Fruit fly (Drosophila melanogaster) whole organism, wandering third instar larva: Measurements from ENCODE around the gene CG45307.

Experiments
- HLH106 ChIP-seq: fragments of 200-800 bp; optimal IDR thresholded peaks from 3 replicates; lab custom pipeline; 2019; ENCODE audit warnings: missing biosample characterization, mild to moderate bottlenecking, missing genetic modification characterization, moderate library complexity
- h ChIP-seq: fragments of 200-800 bp; sonication (Bioruptor generic); optimal IDR thresholded peaks from 3 replicates; lab custom pipeline; 2016; ENCODE audit warnings: missing biosample characterization, mild to moderate bottlenecking, missing genetic modification characterization
- tai ChIP-seq: sonication (Bioruptor generic); optimal IDR thresholded peaks from 2 replicates; lab custom pipeline; 2016; ENCODE audit warnings: missing biosample characterization, missing genetic modification characterization

DNA sequence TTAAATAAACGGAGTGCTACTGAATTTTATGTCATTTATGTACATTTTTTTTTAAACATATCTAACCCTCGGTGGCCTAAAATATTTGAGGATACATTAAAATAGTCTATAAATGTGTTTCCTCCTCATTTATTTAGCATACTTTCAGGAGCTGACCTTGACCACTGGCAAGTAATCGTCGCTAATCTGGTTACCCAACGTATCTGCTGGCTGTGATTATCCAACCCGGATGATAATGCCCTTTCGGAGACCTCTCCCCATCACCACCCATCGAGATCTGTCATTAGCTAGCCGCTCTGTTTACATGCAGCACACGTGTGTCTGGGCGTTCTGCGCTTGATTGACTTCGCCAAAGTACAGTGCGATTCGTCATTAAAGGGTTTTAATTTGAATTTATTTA lies 44.4 kb downstream of the CG45307 start:
- no peak for TF ChIP-seq h (GFP tag; lab: Kevin White, UChicago)
- no peak for TF ChIP-seq HLH106 (tag; lab: Kevin White, UChicago)
- no peak for TF ChIP-seq tai (GFP tag; lab: Kevin White, UChicago)
